Worm (Caenorhabditis elegans): Measurements from ENCODE around the gene vap-2.

DNA sequence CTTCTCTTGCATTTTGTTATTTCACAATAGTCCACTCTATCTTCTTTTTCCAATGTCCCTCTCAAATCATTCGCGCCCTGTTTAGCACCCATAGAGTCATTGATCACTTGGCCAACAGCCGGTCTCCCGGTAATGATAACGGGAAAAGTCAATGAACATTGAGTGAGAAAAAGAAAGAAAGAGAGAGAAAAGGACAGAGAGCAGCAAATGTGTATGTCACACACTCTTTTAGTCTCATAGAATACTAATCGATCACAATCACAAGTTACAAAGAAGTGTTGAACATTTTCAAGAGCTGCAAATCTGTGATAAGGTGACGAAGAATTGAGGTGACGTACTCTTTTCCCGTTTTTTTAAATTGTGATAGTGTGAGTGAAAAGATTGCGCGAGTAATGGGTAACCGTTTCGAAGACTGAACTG lies 20.2 kb downstream of the vap-2 start:
- TF ChIP-seq lin-13 (GFP tag; optimal IDR thresholded peaks at IDR 0.05) (peak; percentile 32), rnt-1 (tag; optimal IDR thresholded peaks at IDR 0.05) (peak; percentile 90), mdl-1 (tag; optimal IDR thresholded peaks at IDR 0.05) (peak in 1 of 2 experiments; percentile 86), egl-27 (tag; optimal IDR thresholded peaks at IDR 0.05) (peak; percentile 52 to 69), hpl-2 (GFP tag; optimal IDR thresholded peaks at IDR 0.05) (peak; percentile 59)
